Worm (Caenorhabditis elegans) whole organism, L4 larva: ENCODE data around the gene npp-1.
A peak's percentile ranks its signal among the peaks of the same experiment; 100 is the strongest.
"Not testable (repeated sequence)": the region's sequence is repeated elsewhere in the genome, so short reads cannot be mapped to it uniquely, and the experiment has no call there.

ENCODE experiments used
- F10B5.3 ChIP-seq: sonication (generic microtip); optimal IDR thresholded peaks from 2 replicates; lab custom pipeline; 2016; ENCODE audit warnings: mild to moderate bottlenecking, missing genetic modification characterization, missing compliant biosample characterization
- F26F4.8 ChIP-seq: fragments of 200-800 bp; sonication (Bioruptor generic); conservative IDR thresholded peaks from 2 replicates; pipeline ENCODE4 v1.3.6; 2022; ENCODE audit warnings: missing genetic modification characterization, missing compliant biosample characterization
- F37D6.2 ChIP-seq: sonication (generic microtip); optimal IDR thresholded peaks from 2 replicates; lab custom pipeline; 2016; ENCODE audit warnings: mild to moderate bottlenecking, missing genetic modification characterization, missing compliant biosample characterization
- T20F7.1 ChIP-seq: fragments of 200-800 bp; sonication (Bioruptor generic); optimal IDR thresholded peaks from 2 replicates; lab custom pipeline; 2018; ENCODE audit warnings: mild to moderate bottlenecking, missing genetic modification characterization, missing compliant biosample characterization
- T26A8.4 ChIP-seq: fragments of 200-800 bp; sonication (Bioruptor generic); IDR thresholded peaks from 2 replicates; pipeline ENCODE4 v1.3.6; 2022; ENCODE audit warnings: missing genetic modification characterization, missing compliant biosample characterization
- Y48G9A.11 ChIP-seq: fragments of 200-800 bp; sonication (Bioruptor generic); IDR thresholded peaks from 2 replicates; pipeline ENCODE4 v1.3.6; 2022; ENCODE audit warnings: missing genetic modification reagents, missing genetic modification characterization, missing compliant biosample characterization
- Y75B8A.6 ChIP-seq: fragments of 200-800 bp; sonication (Bioruptor generic); IDR thresholded peaks from 2 replicates; pipeline ENCODE4 v1.3.6; 2022; ENCODE audit warnings: missing genetic modification reagents, missing genetic modification characterization, missing compliant biosample characterization
- attf-4 ChIP-seq: sonication (generic microtip); optimal IDR thresholded peaks from 3 replicates; lab custom pipeline; 2017; ENCODE audit warnings: missing biosample characterization, missing genetic modification characterization
- ceh-28 ChIP-seq: fragments of 150-350 bp; optimal IDR thresholded peaks from 2 replicates; lab custom pipeline; 2014; ENCODE audit warnings: missing biosample characterization, missing genetic modification reagents, missing genetic modification characterization
- ceh-62 ChIP-seq: sonication (generic microtip); optimal IDR thresholded peaks from 2 replicates; lab custom pipeline; 2017; ENCODE audit warnings: missing biosample characterization, missing genetic modification characterization
- ctbp-1 ChIP-seq: fragments of 200-800 bp; sonication (Bioruptor generic); IDR thresholded peaks from 2 replicates; pipeline ENCODE4 v1.3.6; 2022; ENCODE audit warnings: missing genetic modification reagents, missing genetic modification characterization, missing compliant biosample characterization
- daf-16 ChIP-seq, 3 experiments: sonication (generic microtip); optimal IDR thresholded peaks; 2 replicates each; lab custom pipeline; 2016 to 2017; ENCODE audit warnings: missing genetic modification characterization in 3 of 3, missing genetic modification reagents in 3 of 3, mild to moderate bottlenecking in 2 of 3, missing compliant biosample characterization in 2 of 3, missing biosample characterization in 1 of 3, moderate library complexity in 1 of 3
- daf-19 ChIP-seq: fragments of 200-800 bp; sonication (Bioruptor generic); conservative IDR thresholded peaks from 2 replicates; pipeline ENCODE4 v1.3.6; 2022; ENCODE audit warnings: missing genetic modification characterization, missing compliant biosample characterization
- daf-8 ChIP-seq: fragments of 200-800 bp; sonication (Bioruptor generic); IDR thresholded peaks from 2 replicates; pipeline ENCODE4 v1.3.6; 2022; ENCODE audit warnings: missing genetic modification characterization, missing compliant biosample characterization
- dmd-8 ChIP-seq: fragments of 200-800 bp; sonication (Bioruptor generic); IDR thresholded peaks from 2 replicates; pipeline ENCODE4 v1.3.6; 2022; ENCODE audit warnings: missing genetic modification characterization, missing compliant biosample characterization
- dpl-1 ChIP-seq: fragments of 150-350 bp; optimal IDR thresholded peaks from 2 replicates; lab custom pipeline; 2014; ENCODE audit warnings: missing biosample characterization, missing genetic modification reagents, missing genetic modification characterization
- egl-43 ChIP-seq: fragments of 200-800 bp; sonication (Bioruptor generic); IDR thresholded peaks from 2 replicates; pipeline ENCODE4 v1.3.6; 2022; ENCODE audit warnings: missing genetic modification reagents, missing genetic modification characterization, missing compliant biosample characterization
- fkh-10 ChIP-seq: fragments of 150-350 bp; optimal IDR thresholded peaks from 2 replicates; lab custom pipeline; 2014; ENCODE audit warnings: missing biosample characterization, missing genetic modification reagents, missing genetic modification characterization
- gei-8 ChIP-seq: fragments of 200-800 bp; sonication (Bioruptor generic); optimal IDR thresholded peaks from 2 replicates; lab custom pipeline; 2018; ENCODE audit warnings: mild to moderate bottlenecking, missing genetic modification characterization, missing compliant biosample characterization
- lin-1 ChIP-seq: fragments of 200-800 bp; sonication (Bioruptor generic); IDR thresholded peaks from 2 replicates; pipeline ENCODE4 v1.3.6; 2022; ENCODE audit warnings: missing genetic modification reagents, missing genetic modification characterization, missing compliant biosample characterization
- lin-29 ChIP-seq: fragments of 200-800 bp; sonication (Bioruptor generic); IDR thresholded peaks from 2 replicates; pipeline ENCODE4 v1.3.6; 2022; ENCODE audit warnings: missing genetic modification reagents, missing genetic modification characterization, missing compliant biosample characterization
- lin-38 ChIP-seq: fragments of 200-800 bp; sonication (Bioruptor generic); IDR thresholded peaks from 2 replicates; pipeline ENCODE4 v1.3.6; 2022; ENCODE audit warnings: missing genetic modification reagents, missing genetic modification characterization, missing compliant biosample characterization
- lir-3 ChIP-seq: sonication (generic microtip); optimal IDR thresholded peaks from 2 replicates; lab custom pipeline; 2016; ENCODE audit warnings: mild to moderate bottlenecking, missing genetic modification characterization, missing compliant biosample characterization
- madf-9 ChIP-seq: fragments of 200-800 bp; sonication (Bioruptor generic); conservative IDR thresholded peaks from 2 replicates; pipeline ENCODE4 v1.3.6; 2022; ENCODE audit warnings: missing genetic modification reagents, missing genetic modification characterization, missing compliant biosample characterization
- nhr-111 ChIP-seq: fragments of 200-800 bp; sonication (Bioruptor generic); optimal IDR thresholded peaks from 2 replicates; lab custom pipeline; 2018; ENCODE audit warnings: mild to moderate bottlenecking, missing genetic modification characterization, missing compliant biosample characterization
- nhr-237 ChIP-seq: sonication (generic microtip); optimal IDR thresholded peaks from 2 replicates; lab custom pipeline; 2017; ENCODE audit warnings: missing biosample characterization, missing genetic modification characterization
- nhr-25 ChIP-seq: sonication (generic microtip); optimal IDR thresholded peaks from 2 replicates; lab custom pipeline; 2017; ENCODE audit warnings: missing genetic modification characterization, mild to moderate bottlenecking, missing compliant biosample characterization, antibody characterized with exemption, moderate library complexity, borderline replicate concordance; ENCODE audit not compliant: insufficient read depth
- pqm-1 ChIP-seq: sonication (generic microtip); optimal IDR thresholded peaks from 2 replicates; lab custom pipeline; 2017; ENCODE audit warnings: missing biosample characterization, missing genetic modification characterization
- saeg-2 ChIP-seq: fragments of 200-800 bp; sonication (Bioruptor generic); IDR thresholded peaks from 2 replicates; pipeline ENCODE4 v1.3.6; 2022; ENCODE audit warnings: missing genetic modification reagents, missing genetic modification characterization, missing compliant biosample characterization
- set-16 ChIP-seq: fragments of 200-800 bp; sonication (Bioruptor generic); IDR thresholded peaks from 2 replicates; pipeline ENCODE4 v1.3.6; 2022; ENCODE audit warnings: missing genetic modification reagents, missing genetic modification characterization, missing compliant biosample characterization
- skn-1 ChIP-seq: fragments of 150-350 bp; optimal IDR thresholded peaks from 2 replicates; lab custom pipeline; 2014; ENCODE audit warnings: missing biosample characterization, missing genetic modification characterization
- unc-39 ChIP-seq: sonication (generic microtip); optimal IDR thresholded peaks from 2 replicates; lab custom pipeline; 2017; ENCODE audit warnings: missing biosample characterization, missing genetic modification characterization
- unc-62 ChIP-seq, 3 experiments: fragments of 150-350 bp in 1 of 3; sonication (generic microtip); optimal IDR thresholded peaks in 2 of 3; peaks in 1 of 3; 1 replicate in 1 of 3; 2 replicates in 2 of 3; lab custom pipeline; 2014 to 2017; ENCODE audit warnings: missing biosample characterization in 3 of 3, missing genetic modification characterization in 3 of 3, missing genetic modification reagents in 3 of 3, missing genotype in 1 of 3

Gene npp-1

DNA sequence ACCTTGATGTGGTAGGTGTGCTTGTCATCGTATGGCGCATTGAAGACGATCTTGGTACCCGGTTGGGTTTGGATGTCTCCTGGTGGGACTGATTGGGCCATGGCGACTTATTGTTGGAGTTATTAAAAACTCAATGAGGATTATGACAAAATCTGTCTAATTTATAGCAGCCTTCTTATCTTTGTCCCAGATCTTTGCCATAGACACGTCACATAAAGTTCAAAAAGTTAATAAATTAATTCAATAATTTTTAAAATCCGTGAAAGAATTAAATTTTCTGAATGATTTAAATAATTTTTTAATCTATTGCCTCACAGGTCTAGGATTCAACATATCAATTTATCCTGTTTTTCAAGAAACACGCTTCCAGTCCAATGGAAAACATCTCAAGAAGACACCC lies 22.0 kb upstream of the npp-1 start, which contains the start of gene msp-81:
Gene msp-81 (minus strand): TSS at position 101 of the 400 bp plus-strand sequence.
- no peak for TF ChIP-seq lin-38 (GFP tag; lab: Robert Waterston, UW)
- TF ChIP-seq saeg-2 (GFP tag; lab: Robert Waterston, UW): no peak
- no peak for TF ChIP-seq lin-1 (GFP tag; lab: Robert Waterston, UW)
- no peak for TF ChIP-seq egl-43 (GFP tag; lab: Robert Waterston, UW)
- TF ChIP-seq lir-3 (tag; lab: Kevin White, UChicago): no peak
- TF ChIP-seq daf-19 (GFP tag; lab: Robert Waterston, UW): no peak
- TF ChIP-seq daf-16 (GFP tag; optimal IDR thresholded peaks at IDR 0.05; lab: Kevin White, UChicago): no peak
- TF ChIP-seq daf-16 (tag; optimal IDR thresholded peaks at IDR 0.05; lab: Kevin White, UChicago): no peak
- no peak for TF ChIP-seq daf-8
- no peak for TF ChIP-seq ceh-28

DNA sequence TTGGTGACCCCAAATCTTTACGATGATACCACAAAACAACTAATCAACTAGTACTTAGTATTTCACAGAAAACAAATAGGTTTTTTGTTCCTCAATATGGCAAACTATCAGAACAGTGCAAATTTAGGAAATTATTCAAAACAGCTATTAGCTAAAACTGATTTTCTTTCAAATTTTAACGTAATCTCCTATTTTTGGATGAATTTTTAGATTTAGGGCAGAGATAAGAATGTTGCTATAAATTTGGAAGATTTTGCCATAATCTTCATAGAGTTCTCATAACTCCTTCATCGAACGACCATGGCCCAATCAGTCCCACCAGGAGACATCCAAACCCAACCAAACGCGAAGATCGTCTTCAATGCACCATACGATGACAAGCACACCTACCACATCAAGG lies 20.9 kb upstream of the npp-1 start, which contains the start of gene msp-10:
Gene msp-10 (plus strand): TSS at position 301 of the 400 bp plus-strand sequence.
- not testable (repeated sequence) for TF ChIP-seq ceh-62; F26F4.8 (GFP tag; lab: Robert Waterston, UW); F37D6.2

DNA sequence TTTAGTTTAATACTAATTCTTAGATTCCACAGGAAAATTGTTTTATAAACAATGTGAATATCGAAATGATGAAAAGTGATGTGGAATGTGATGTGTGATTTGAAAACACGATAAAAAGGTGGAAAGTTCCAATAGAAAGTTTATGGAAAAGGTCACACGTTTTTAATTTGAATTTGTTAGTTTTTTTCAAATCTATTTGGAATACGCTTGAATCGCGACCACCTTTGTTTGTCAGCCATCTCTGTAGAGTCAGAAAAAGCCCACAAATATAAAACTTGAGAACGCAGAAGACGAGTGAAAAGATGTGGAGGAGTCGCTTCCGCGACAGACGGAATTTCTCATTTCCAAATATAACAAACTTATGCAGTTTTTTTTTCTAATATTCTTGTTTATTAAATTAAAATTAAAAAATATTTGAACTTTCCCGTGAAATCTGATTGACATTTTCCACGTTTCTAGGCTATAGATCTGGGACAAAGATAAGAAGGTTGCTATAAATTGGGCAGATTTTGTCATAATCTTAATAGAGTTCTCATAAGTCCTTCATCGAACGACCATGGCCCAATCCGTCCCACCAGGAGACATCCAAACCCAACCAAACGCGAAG lies 17.2 kb upstream of the npp-1 start, which contains the start of the genes kin-24 and msp-56:
Gene kin-24 (minus strand): TSS at position 101 of the 607 bp plus-strand sequence.
Gene msp-56 (plus strand): TSS at position 557 of the 607 bp plus-strand sequence.
- 0 out of 2 replicates have a peak, but pooled peaks have one; percentile 35 for TF ChIP-seq dmd-8 (GFP tag; lab: Robert Waterston, UW)
- no peak for TF ChIP-seq T26A8.4 (GFP tag; lab: Robert Waterston, UW)

DNA sequence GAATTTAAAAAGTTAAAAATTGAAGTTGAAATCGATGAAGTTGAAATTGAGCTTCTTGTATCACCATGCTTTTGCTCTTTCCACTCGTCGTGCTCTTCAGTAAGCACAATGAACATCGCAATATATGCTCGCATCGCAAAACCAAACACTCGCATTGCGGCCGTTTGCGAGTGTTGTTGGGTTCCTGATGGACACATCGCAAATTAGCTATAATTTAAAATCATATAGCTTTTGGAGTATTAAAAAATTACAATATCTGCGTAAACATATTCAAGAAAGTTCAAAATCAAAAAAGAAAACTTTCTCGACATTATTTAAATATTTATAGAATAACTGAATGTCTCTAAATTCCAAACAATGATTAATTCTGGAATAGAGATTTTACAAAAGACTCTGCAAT lies 16.2 kb upstream of the npp-1 start, which contains the start of gene K07F5.17:
Gene K07F5.17 (plus strand): TSS at position 301 of the 400 bp plus-strand sequence.
- TF ChIP-seq nhr-25 (tag; lab: Kevin White, UChicago) (no peak), T20F7.1 (GFP tag; lab: Kevin White, UChicago) (no peak), F37D6.2 (no peak), Y75B8A.6 (GFP tag; lab: Robert Waterston, UW) (no peak), unc-39 (tag; lab: Kevin White, UChicago) (no peak), nhr-111 (GFP tag; lab: Kevin White, UChicago) (no peak), madf-9 (GFP tag; lab: Robert Waterston, UW) (no peak), skn-1 (tag; lab: Kevin White, UChicago) (no peak), attf-4 (tag; lab: Kevin White, UChicago) (no peak), Y48G9A.11 (no peak), nhr-237 (tag; lab: Kevin White, UChicago) (no peak), lir-3 (tag; lab: Kevin White, UChicago) (no peak), set-16 (GFP tag; lab: Robert Waterston, UW) (no peak), dpl-1 (no peak), gei-8 (no peak), egl-43 (GFP tag; lab: Robert Waterston, UW) (no peak), F26F4.8 (GFP tag; lab: Robert Waterston, UW) (no peak), fkh-10 (no peak), F10B5.3 (tag; lab: Kevin White, UChicago) (no peak), ctbp-1 (GFP tag; lab: Robert Waterston, UW) (no peak)
- TF ChIP-seq, all 104 proteins: peak for 0

DNA sequence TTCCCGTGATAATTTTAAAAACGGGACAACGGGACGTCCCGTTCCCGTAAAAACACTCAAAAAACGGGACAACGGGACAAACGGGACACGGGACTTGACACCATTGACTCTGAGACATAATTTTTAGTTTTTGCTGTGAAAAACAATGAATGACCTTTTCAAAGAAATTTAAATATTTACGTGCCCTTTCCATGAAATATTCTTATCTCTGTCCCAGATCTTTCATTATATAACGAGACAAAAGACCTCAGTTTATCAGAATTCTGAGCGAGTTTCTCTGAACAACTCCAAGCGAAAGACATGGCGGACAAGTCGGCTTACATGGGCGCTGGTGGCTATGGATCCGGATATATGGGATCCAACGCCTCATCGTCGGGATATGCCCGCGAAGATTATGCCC lies 14.5 kb upstream of the npp-1 start, which contains the start of gene nspd-2:
Gene nspd-2 (plus strand): TSS at position 301 of the 400 bp plus-strand sequence.
- TF ChIP-seq unc-62 (GFP tag; optimal IDR thresholded peaks at IDR 0.05 in 1 of 2; lab: Kevin White, UChicago): peak in 1 of 2 experiments; percentile 71
- no peak for TF ChIP-seq unc-62 (tag; optimal IDR thresholded peaks at IDR 0.05; lab: Kevin White, UChicago)
- TF ChIP-seq pqm-1 (tag; lab: Kevin White, UChicago): no peak
- TF ChIP-seq lin-29 (GFP tag; lab: Robert Waterston, UW): no peak
